Fruit fly (Drosophila melanogaster): ENCODE measurements around the gene CG5455.

CG5455 gene

DNA sequence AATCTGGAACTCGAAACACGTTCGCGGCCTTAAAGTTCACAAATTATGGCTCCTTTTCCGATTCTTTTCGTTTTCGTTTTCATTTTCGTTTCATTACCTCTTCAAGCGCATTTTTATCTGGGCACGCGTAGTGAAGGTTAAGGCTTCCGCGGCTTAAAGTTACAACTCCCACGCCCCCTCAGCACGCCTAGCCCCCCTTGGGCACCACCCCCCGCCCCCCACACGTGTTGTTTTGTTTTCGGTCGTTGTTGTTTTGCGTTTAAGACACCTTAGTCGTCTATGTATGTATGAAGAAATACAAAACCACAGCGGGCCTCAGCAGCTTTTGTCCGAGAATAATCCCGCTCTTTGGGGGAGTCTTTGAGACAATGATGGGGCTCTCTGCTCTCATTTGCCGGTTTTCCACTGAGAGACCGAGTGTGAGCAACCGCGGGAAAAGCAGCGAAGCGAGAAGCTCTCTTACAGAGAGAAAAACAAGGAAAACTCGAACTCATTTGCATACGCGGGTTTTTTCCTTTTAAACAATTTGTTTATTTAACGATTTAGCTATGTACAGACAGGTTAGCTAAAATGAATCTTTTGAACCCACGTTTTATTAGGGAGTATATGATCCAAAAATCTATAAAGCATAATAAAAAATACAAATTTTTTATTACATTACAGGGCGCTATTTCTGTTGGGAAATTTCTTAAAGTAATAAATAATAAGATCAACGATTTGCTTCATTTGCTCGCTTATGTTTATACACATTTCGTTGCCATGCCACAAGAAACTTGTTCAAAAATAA lies 1.0 kb downstream of the CG5455 start (continued):
- TF ChIP-seq CG10654 (GFP tag; optimal IDR thresholded peaks at IDR 0.05) (no peak), CG17328 (GFP tag; IDR thresholded peaks at IDR 0.05) (0 out of 2 replicates have a peak, but pooled peaks have one; percentile 31), CG18599 (GFP tag; optimal IDR thresholded peaks at IDR 0.05) (peak; percentile 12), Vsx1 (GFP tag; optimal IDR thresholded peaks at IDR 0.05) (no peak), Dek (tag; optimal IDR thresholded peaks at IDR 0.05) (no peak), TFAM (GFP tag; optimal IDR thresholded peaks at IDR 0.05) (no peak), CG6791 (GFP tag; IDR thresholded peaks at IDR 0.05; ENCODE audit: partially characterized antibody) (no peak), Med (GFP tag) (no peak), CG1529 (GFP tag; optimal IDR thresholded peaks at IDR 0.05) (no peak), Stat92E (GFP tag; optimal IDR thresholded peaks at IDR 0.05) (no peak), HmgD (GFP tag; optimal IDR thresholded peaks at IDR 0.05) (no peak), fd102C (GFP tag; optimal IDR thresholded peaks at IDR 0.05) (no peak), ara (GFP tag; IDR thresholded peaks at IDR 0.05) (0 out of 2 replicates have a peak, but pooled peaks have one; percentile 16), Nf-YA (GFP tag; IDR thresholded peaks at IDR 0.05) (no peak), BtbVII (GFP tag; optimal IDR thresholded peaks at IDR 0.05) (no peak), wor (GFP tag; IDR thresholded peaks at IDR 0.05) (no peak), Hr51 (GFP tag; optimal IDR thresholded peaks at IDR 0.05) (peak in 1 of 2 experiments; percentile 34), CG34376 (GFP tag; optimal IDR thresholded peaks at IDR 0.05) (no peak), ap (GFP tag; IDR thresholded peaks at IDR 0.05) (no peak), Hand (GFP tag; optimal IDR thresholded peaks at IDR 0.05) (no peak), ems (GFP tag; optimal IDR thresholded peaks at IDR 0.05) (peak; percentile 16), Sox102F (GFP tag; optimal IDR thresholded peaks at IDR 0.05) (peak; percentile 34), Oli (tag; optimal IDR thresholded peaks at IDR 0.05) (peak; percentile 18), sim (GFP tag; IDR thresholded peaks at IDR 0.05) (no peak), Max (GFP tag; optimal IDR thresholded peaks at IDR 0.05) (peak; percentile 21), CG6175 (GFP tag; IDR thresholded peaks at IDR 0.05) (no peak), ken (GFP tag; IDR thresholded peaks at IDR 0.05) (no peak), Optix (GFP tag; IDR thresholded peaks at IDR 0.05) (no peak), ind (GFP tag; optimal IDR thresholded peaks at IDR 0.05) (peak; percentile 35), repo (GFP tag; optimal IDR thresholded peaks at IDR 0.05) (no peak), CG9215 (GFP tag; IDR thresholded peaks at IDR 0.05) (no peak), yki (optimal IDR thresholded peaks at IDR 0.05) (peak; percentile 2), Fer1 (GFP tag; optimal IDR thresholded peaks at IDR 0.05) (peak; percentile 45), CG32532 (GFP tag; IDR thresholded peaks at IDR 0.05) (peak; percentile 64; the same call in 1 of the 2 replicates), nmo (GFP tag; optimal IDR thresholded peaks at IDR 0.05) (peak; percentile 25), Ets65A (GFP tag) (no peak), phol (tag; optimal IDR thresholded peaks at IDR 0.05) (peak; percentile 26), cwo (GFP tag; optimal IDR thresholded peaks at IDR 0.05) (peak; percentile 75), CG31224 (GFP tag; IDR thresholded peaks at IDR 0.05) (no peak), crol (GFP tag; IDR thresholded peaks at IDR 0.05) (peak; percentile 77), Asciz (GFP tag; optimal IDR thresholded peaks at IDR 0.05) (peak; percentile 26), sd (tag; optimal IDR thresholded peaks at IDR 0.05) (peak; percentile 8), dysf (GFP tag; IDR thresholded peaks at IDR 0.05) (peak; percentile 52; the same call in 2 of the 3 replicates), ci (GFP tag; IDR thresholded peaks at IDR 0.05) (peak; percentile 45; the same call in 1 of the 3 replicates), fu2 (GFP tag; optimal IDR thresholded peaks at IDR 0.05) (no peak), row (GFP tag; IDR thresholded peaks at IDR 0.05) (peak; percentile 55; the same call in 2 of the 3 replicates), tap (tag; optimal IDR thresholded peaks at IDR 0.05) (peak; percentile 9), CG7271 (tag; optimal IDR thresholded peaks at IDR 0.05) (no peak), Pdp1 (GFP tag; optimal IDR thresholded peaks at IDR 0.05) (peak in 1 of 2 experiments; percentile 29)
